Fruit fly (Drosophila melanogaster): ENCODE measurements around the gene CG17544.

Gene CG17544

dm6 chr2L:19401914-19402313 is 3.6 kb upstream of the CG17544 start:
- TF ChIP-seq Dll (optimal IDR thresholded peaks at IDR 0.05) = no peak

dm6 chr2L:19397617-19398316 is 526 bp downstream of the CG17544 start:
- TF ChIP-seq pan (optimal IDR thresholded peaks at IDR 0.05) = no peak
- peak; percentile 54 for TF ChIP-seq Dll (optimal IDR thresholded peaks at IDR 0.05)

- TF ChIP-seq EcR (GFP tag; optimal IDR thresholded peaks at IDR 0.05) (no peak), pan (optimal IDR thresholded peaks at IDR 0.05) (no peak), psq (optimal IDR thresholded peaks at IDR 0.05) (no peak), Dll (optimal IDR thresholded peaks at IDR 0.05) (no peak), usp (GFP tag; optimal IDR thresholded peaks at IDR 0.05) (no peak), CG8478 (optimal IDR thresholded peaks at IDR 0.05) (no peak)
Observed at dm6 chr2L:19393703-19394210, 4.5 kb downstream of the CG17544 start, which contains the start of gene CG31798. CG31798 (plus strand) TSS chr2L:19394160.

dm6 chr2L:19389749-19390148 is 8.5 kb downstream of the CG17544 start, which contains the start of gene CG17549:
CG17549 (minus strand) TSS chr2L:19390075.
- TF ChIP-seq Dll (optimal IDR thresholded peaks at IDR 0.05) = no peak
- TF ChIP-seq EcR (GFP tag; optimal IDR thresholded peaks at IDR 0.05) = no peak
- no peak for TF ChIP-seq psq (optimal IDR thresholded peaks at IDR 0.05)
- no peak for TF ChIP-seq usp (GFP tag; optimal IDR thresholded peaks at IDR 0.05)

dm6 chr2L:19388966-19389365 is 9.3 kb downstream of the CG17544 start:
- TF ChIP-seq psq (optimal IDR thresholded peaks at IDR 0.05) = no peak
- no peak for TF ChIP-seq Dll (optimal IDR thresholded peaks at IDR 0.05)
- no peak for TF ChIP-seq pan (optimal IDR thresholded peaks at IDR 0.05)
- no peak for TF ChIP-seq usp (GFP tag; optimal IDR thresholded peaks at IDR 0.05)
- TF ChIP-seq EcR (GFP tag; optimal IDR thresholded peaks at IDR 0.05) = no peak
- TF ChIP-seq CG8478 (optimal IDR thresholded peaks at IDR 0.05) = no peak

DNA sequence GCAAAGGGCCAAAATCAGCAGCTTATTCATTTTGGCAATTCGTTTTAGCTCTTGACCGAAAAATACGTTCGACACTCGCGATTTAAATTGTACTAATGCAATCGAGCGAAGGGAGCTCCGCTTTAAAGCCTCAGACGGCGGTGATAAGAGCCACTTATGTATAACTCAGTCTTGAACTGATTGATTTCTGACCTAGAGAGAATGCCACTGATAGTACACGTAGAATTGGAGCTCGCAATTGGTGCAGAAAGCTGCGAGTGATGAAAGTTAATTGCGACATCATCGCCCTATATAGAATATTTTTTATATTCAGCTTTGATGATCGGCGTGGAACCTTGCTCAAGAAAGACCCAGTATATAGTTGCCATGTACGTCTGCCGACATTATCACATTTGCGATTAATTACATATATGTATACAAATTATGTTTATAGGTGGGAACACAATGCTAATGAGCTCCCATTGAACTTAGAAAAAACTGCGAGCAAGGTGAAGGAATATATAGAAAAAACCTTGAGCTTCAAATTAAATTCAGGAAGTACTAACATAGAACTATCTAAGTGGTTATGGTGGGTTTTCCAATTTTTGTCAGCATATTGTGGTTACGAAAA is 12.1 kb downstream of the CG17544 start, which contains the start of gene fon:
Gene fon (minus strand): TSS at position 100 of the 610 bp plus-strand sequence.
- no peak for TF ChIP-seq CG8478 (optimal IDR thresholded peaks at IDR 0.05)
- TF ChIP-seq EcR (GFP tag; optimal IDR thresholded peaks at IDR 0.05) = no peak
- no peak for TF ChIP-seq Dll (optimal IDR thresholded peaks at IDR 0.05)
- TF ChIP-seq psq (optimal IDR thresholded peaks at IDR 0.05) = no peak
- no peak for TF ChIP-seq usp (GFP tag; optimal IDR thresholded peaks at IDR 0.05)
- no peak for TF ChIP-seq pan (optimal IDR thresholded peaks at IDR 0.05)

DNA sequence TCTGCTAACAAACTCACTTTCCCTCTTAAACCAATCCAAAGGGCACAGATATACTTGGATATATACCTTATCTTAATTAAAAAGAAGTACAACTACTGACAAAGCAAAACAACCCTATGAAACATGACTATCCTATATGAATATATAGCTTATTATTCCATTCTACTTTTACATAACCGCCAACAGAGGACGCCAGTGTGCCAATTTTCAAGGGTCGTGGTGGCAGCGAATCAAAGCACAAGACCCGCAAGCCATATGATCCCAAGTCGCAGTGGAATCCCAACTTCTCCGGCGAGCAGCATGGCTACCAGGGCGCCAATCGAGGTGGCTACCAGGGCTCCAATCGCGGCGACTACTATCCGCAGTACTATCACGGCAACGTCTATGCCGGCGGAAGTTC is 15.9 kb downstream of the CG17544 start:
- TF ChIP-seq Dll (optimal IDR thresholded peaks at IDR 0.05) = no peak
- no peak for TF ChIP-seq CG8478 (optimal IDR thresholded peaks at IDR 0.05)
- TF ChIP-seq psq (optimal IDR thresholded peaks at IDR 0.05) = no peak
- no peak for TF ChIP-seq usp (GFP tag; optimal IDR thresholded peaks at IDR 0.05)
- TF ChIP-seq EcR (GFP tag; optimal IDR thresholded peaks at IDR 0.05) = no peak
- TF ChIP-seq pan (optimal IDR thresholded peaks at IDR 0.05) = no peak

DNA sequence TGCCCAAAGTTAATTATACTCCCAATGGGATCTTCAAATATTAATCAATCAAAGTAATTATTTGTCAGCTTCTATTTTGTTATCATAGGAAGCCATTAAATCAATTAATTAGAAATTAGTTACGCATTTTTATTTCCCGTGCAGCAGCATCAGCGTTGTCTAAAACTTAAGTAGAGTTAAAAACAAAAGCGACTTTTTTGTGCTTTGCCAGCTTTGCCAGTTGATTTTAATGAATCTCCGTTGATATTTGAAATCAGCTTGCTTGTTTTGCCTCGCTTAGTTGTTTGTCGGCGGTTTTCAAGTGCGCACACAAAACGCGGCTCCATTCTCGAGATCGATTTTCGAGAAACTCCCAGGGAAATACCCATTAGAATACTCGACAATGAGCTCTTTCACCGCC is 17.7 kb downstream of the CG17544 start, which contains the start of gene CG17350:
Gene CG17350 (plus strand): TSS at position 301 of the 400 bp plus-strand sequence.
- TF ChIP-seq CG8478 (optimal IDR thresholded peaks at IDR 0.05) (no peak), usp (GFP tag; optimal IDR thresholded peaks at IDR 0.05) (no peak), Dll (optimal IDR thresholded peaks at IDR 0.05) (no peak), pan (optimal IDR thresholded peaks at IDR 0.05) (no peak), psq (optimal IDR thresholded peaks at IDR 0.05) (no peak), EcR (GFP tag; optimal IDR thresholded peaks at IDR 0.05) (no peak)

DNA sequence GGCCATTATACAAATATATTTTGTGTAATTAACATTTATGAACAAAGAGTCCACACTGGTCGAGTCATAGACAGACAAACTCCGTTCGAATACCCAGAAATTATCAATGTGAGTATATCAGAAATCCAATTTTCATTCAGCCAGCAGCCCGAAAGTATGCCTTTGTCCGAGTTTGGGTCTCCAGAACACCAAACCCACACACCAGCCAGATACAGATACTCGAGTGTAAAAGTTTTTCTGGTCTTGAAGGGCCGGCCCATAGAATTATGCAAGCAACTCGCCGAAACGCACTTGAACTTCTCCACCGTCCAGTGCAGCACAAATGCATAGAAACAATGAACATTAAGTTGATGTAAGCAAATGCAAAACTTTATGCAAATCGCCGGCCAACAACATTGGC is 19.7 kb downstream of the CG17544 start:
- TF ChIP-seq pan (optimal IDR thresholded peaks at IDR 0.05) (no peak), usp (GFP tag; optimal IDR thresholded peaks at IDR 0.05) (no peak), CG8478 (optimal IDR thresholded peaks at IDR 0.05) (no peak), EcR (GFP tag; optimal IDR thresholded peaks at IDR 0.05) (no peak), psq (optimal IDR thresholded peaks at IDR 0.05) (no peak), Dll (optimal IDR thresholded peaks at IDR 0.05) (no peak)

dm6 chr2L:19377129-19378083 is 20.9 kb downstream of the CG17544 start:
- TF ChIP-seq psq (optimal IDR thresholded peaks at IDR 0.05) (no peak), usp (GFP tag; optimal IDR thresholded peaks at IDR 0.05) (no peak), EcR (GFP tag; optimal IDR thresholded peaks at IDR 0.05) (no peak), pan (optimal IDR thresholded peaks at IDR 0.05) (no peak), CG8478 (optimal IDR thresholded peaks at IDR 0.05) (no peak), Dll (optimal IDR thresholded peaks at IDR 0.05) (no peak)

DNA sequence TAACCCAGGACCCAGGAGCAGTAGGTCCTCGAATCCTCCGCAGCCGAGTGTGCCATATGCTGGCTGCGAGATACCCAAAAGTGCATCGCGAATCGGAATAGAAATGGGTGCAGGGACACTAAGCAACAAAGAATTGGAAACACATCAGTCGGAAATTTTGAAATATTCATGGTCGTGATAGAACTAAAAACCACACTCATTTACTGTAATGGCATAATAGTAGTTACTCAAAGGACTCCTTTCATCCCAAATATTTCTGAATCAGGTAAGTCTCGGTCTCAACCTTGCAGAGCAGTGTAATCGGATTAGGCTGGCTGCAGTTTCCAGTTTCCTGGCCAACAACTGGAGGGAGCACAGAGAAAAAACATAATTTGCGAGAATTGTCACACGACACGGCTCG is 22.1 kb downstream of the CG17544 start:
- TF ChIP-seq EcR (GFP tag; optimal IDR thresholded peaks at IDR 0.05) (no peak), usp (GFP tag; optimal IDR thresholded peaks at IDR 0.05) (no peak), psq (optimal IDR thresholded peaks at IDR 0.05) (no peak), pan (optimal IDR thresholded peaks at IDR 0.05) (no peak), Dll (optimal IDR thresholded peaks at IDR 0.05) (no peak), CG8478 (optimal IDR thresholded peaks at IDR 0.05) (no peak)

DNA sequence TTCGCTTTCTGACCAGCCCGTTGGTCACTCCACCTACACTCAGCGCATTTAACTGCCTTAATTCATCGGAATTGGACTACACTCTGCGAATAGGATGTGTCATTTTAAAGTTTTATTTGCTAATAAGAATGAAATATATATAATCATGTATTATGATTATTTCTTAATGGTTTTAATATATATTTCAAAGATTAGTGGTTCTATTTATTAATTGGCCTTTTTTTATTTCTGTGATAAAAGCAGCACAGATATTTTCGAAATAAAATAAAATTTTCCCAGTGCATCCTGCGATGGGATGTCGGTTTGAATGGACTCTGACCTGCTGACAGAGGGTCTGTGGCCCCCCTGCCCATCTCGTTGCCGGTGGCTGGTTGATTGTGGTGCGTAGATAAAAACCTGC is 24.5 kb downstream of the CG17544 start:
- no peak for TF ChIP-seq psq (optimal IDR thresholded peaks at IDR 0.05)
- TF ChIP-seq usp (GFP tag; optimal IDR thresholded peaks at IDR 0.05) = no peak
- TF ChIP-seq CG8478 (optimal IDR thresholded peaks at IDR 0.05) = no peak
- TF ChIP-seq pan (optimal IDR thresholded peaks at IDR 0.05) = no peak
- TF ChIP-seq Dll (optimal IDR thresholded peaks at IDR 0.05) = no peak
- TF ChIP-seq EcR (GFP tag; optimal IDR thresholded peaks at IDR 0.05) = no peak

Measured in whole organism.